Fruit fly (Drosophila melanogaster) whole organism, embryonic: ENCODE results near the gene Obp93a.

Experiments used
- Ada2b ChIP-seq: fragments of 200-800 bp; sonication (Bioruptor generic); IDR thresholded peaks from 2 replicates; pipeline ENCODE4 v1.3.6; 2022; ENCODE audit warnings: missing biosample characterization, missing genetic modification characterization
- BEAF-32 ChIP-seq: fragments of 200-800 bp; sonication (Bioruptor generic); optimal IDR thresholded peaks from 3 replicates; lab custom pipeline; 2017; ENCODE audit warnings: missing biosample characterization, missing genetic modification characterization, mild to moderate bottlenecking, moderate library complexity, missing genetic modification reagents
- C15 ChIP-seq: fragments of 200-800 bp; sonication (Bioruptor generic); IDR thresholded peaks from 3 replicates; pipeline ENCODE4 v1.3.6; 2022; ENCODE audit warnings: missing biosample characterization, missing genetic modification characterization
- CG1024 ChIP-seq: fragments of 200-800 bp; sonication (Bioruptor generic); IDR thresholded peaks from 2 replicates; pipeline ENCODE4 v1.3.6; 2022; ENCODE audit warnings: missing biosample characterization, missing genetic modification characterization
- CG10267 ChIP-seq: fragments of 200-800 bp; sonication (Bioruptor generic); optimal IDR thresholded peaks from 2 replicates; lab custom pipeline; 2018; ENCODE audit warnings: missing biosample characterization, mild to moderate bottlenecking, missing genetic modification characterization, moderate library complexity
- CG10321 ChIP-seq: fragments of 200-800 bp; sonication (Bioruptor generic); IDR thresholded peaks from 2 replicates; pipeline ENCODE4 v1.3.6; 2022; ENCODE audit warnings: missing biosample characterization, missing genetic modification characterization
- CG10431 ChIP-seq: fragments of 200-800 bp; sonication (Bioruptor generic); optimal IDR thresholded peaks from 3 replicates; lab custom pipeline; 2018; ENCODE audit warnings: missing biosample characterization, mild to moderate bottlenecking, missing genetic modification characterization
- CG12236 ChIP-seq: fragments of 200-800 bp; sonication (Bioruptor generic); optimal IDR thresholded peaks from 2 replicates; lab custom pipeline; 2016; ENCODE audit warnings: missing biosample characterization, missing genetic modification characterization
- CG14014 ChIP-seq: fragments of 200-800 bp; sonication (Bioruptor generic); IDR thresholded peaks from 2 replicates; pipeline ENCODE4 v1.3.6; 2022; ENCODE audit warnings: missing biosample characterization, missing genetic modification characterization
- CG14860 ChIP-seq: fragments of 200-800 bp; sonication (Bioruptor generic); IDR thresholded peaks from 3 replicates; pipeline ENCODE4 v1.3.6; 2022; ENCODE audit warnings: missing biosample characterization, missing genetic modification characterization; ENCODE audit not compliant: partially characterized antibody
- CG17328 ChIP-seq: fragments of 200-800 bp; sonication (Bioruptor generic); IDR thresholded peaks from 2 replicates; pipeline ENCODE4 v1.3.6; 2022; ENCODE audit warnings: missing biosample characterization, missing genetic modification characterization
- CG17385 ChIP-seq: fragments of 200-800 bp; sonication (Bioruptor generic); optimal IDR thresholded peaks from 3 replicates; lab custom pipeline; 2018; ENCODE audit warnings: missing biosample characterization, mild to moderate bottlenecking, missing genetic modification characterization
- CG18599 ChIP-seq: fragments of 200-800 bp; sonication (Bioruptor generic); optimal IDR thresholded peaks from 3 replicates; lab custom pipeline; 2017; ENCODE audit warnings: missing biosample characterization, missing genetic modification characterization, mild to moderate bottlenecking, moderate library complexity, missing genetic modification reagents
- CG18764 ChIP-seq: fragments of 200-800 bp; sonication (Bioruptor generic); optimal IDR thresholded peaks from 3 replicates; lab custom pipeline; 2016; ENCODE audit warnings: missing biosample characterization, missing genetic modification characterization
- CG2116 ChIP-seq: fragments of 200-800 bp; sonication (Bioruptor generic); optimal IDR thresholded peaks from 3 replicates; lab custom pipeline; 2018; ENCODE audit warnings: missing biosample characterization, mild to moderate bottlenecking, missing genetic modification characterization
- CG2120 ChIP-seq: fragments of 200-800 bp; sonication (Bioruptor generic); optimal IDR thresholded peaks from 3 replicates; lab custom pipeline; 2016; ENCODE audit warnings: missing biosample characterization, missing genetic modification characterization
- CG31388 ChIP-seq: fragments of 200-800 bp; sonication (Bioruptor generic); optimal IDR thresholded peaks from 2 replicates; lab custom pipeline; 2016; ENCODE audit warnings: missing biosample characterization, missing genetic modification characterization
- CG7963 ChIP-seq: fragments of 200-800 bp; sonication (Bioruptor generic); IDR thresholded peaks from 3 replicates; pipeline ENCODE4 v1.3.6; 2022; ENCODE audit warnings: missing biosample characterization, missing genetic modification characterization; ENCODE audit not compliant: partially characterized antibody
- CG9215 ChIP-seq: fragments of 200-800 bp; sonication (Bioruptor generic); IDR thresholded peaks from 2 replicates; pipeline ENCODE4 v1.3.6; 2022; ENCODE audit warnings: missing biosample characterization, missing genetic modification characterization
- Chrac-16 ChIP-seq: fragments of 200-800 bp; sonication (Bioruptor generic); optimal IDR thresholded peaks from 3 replicates; lab custom pipeline; 2016; ENCODE audit warnings: missing biosample characterization, missing genetic modification characterization
- Dad ChIP-seq: fragments of 200-800 bp; sonication (Bioruptor generic); optimal IDR thresholded peaks from 3 replicates; lab custom pipeline; 2016; ENCODE audit warnings: missing biosample characterization, missing genetic modification characterization
- Dref ChIP-seq: fragments of 200-800 bp; sonication (Bioruptor generic); IDR thresholded peaks from 2 replicates; pipeline ENCODE4 v1.3.6; 2022; ENCODE audit warnings: missing biosample characterization, missing genetic modification characterization
- E2f2 ChIP-seq: fragments of 200-800 bp; sonication (Bioruptor generic); IDR thresholded peaks from 2 replicates; pipeline ENCODE4 v1.3.6; 2022; ENCODE audit warnings: missing biosample characterization, missing genetic modification characterization
- Elba2 ChIP-seq: fragments of 200-800 bp; sonication (Bioruptor generic); optimal IDR thresholded peaks from 3 replicates; lab custom pipeline; 2016; ENCODE audit warnings: missing biosample characterization, missing genetic modification characterization
- Ets97D ChIP-seq: fragments of 200-800 bp; sonication (Bioruptor generic); optimal IDR thresholded peaks from 3 replicates; lab custom pipeline; 2016; ENCODE audit warnings: missing biosample characterization, missing genetic modification characterization
- Fer3 ChIP-seq: fragments of 200-800 bp; sonication (Bioruptor generic); optimal IDR thresholded peaks from 2 replicates; lab custom pipeline; 2018; ENCODE audit warnings: missing biosample characterization, mild to moderate bottlenecking, missing genetic modification characterization, moderate library complexity
- H15 ChIP-seq: fragments of 200-800 bp; sonication (Bioruptor generic); IDR thresholded peaks from 3 replicates; pipeline ENCODE4 v1.3.6; 2022; ENCODE audit warnings: missing biosample characterization, missing genetic modification characterization
- HLH4C ChIP-seq: fragments of 200-800 bp; sonication (Bioruptor generic); IDR thresholded peaks from 3 replicates; pipeline ENCODE4 v1.3.6; 2022; ENCODE audit warnings: missing biosample characterization, missing genetic modification characterization; ENCODE audit not compliant: partially characterized antibody
- Hand ChIP-seq: fragments of 200-800 bp; sonication (Bioruptor generic); optimal IDR thresholded peaks from 2 replicates; lab custom pipeline; 2017; ENCODE audit warnings: mild to moderate bottlenecking, missing biosample characterization, missing genetic modification reagents, missing genetic modification characterization
- Hmr ChIP-seq: fragments of 200-800 bp; sonication (Bioruptor generic); optimal IDR thresholded peaks from 3 replicates; lab custom pipeline; 2017; ENCODE audit warnings: mild to moderate bottlenecking, missing biosample characterization, missing genetic modification reagents, missing genetic modification characterization
- MESR4 ChIP-seq: fragments of 200-800 bp; sonication (Bioruptor generic); optimal IDR thresholded peaks from 2 replicates; lab custom pipeline; 2018; ENCODE audit warnings: missing biosample characterization, mild to moderate bottlenecking, missing genetic modification characterization, moderate library complexity
- NFAT ChIP-seq: fragments of 200-800 bp; sonication (Bioruptor generic); IDR thresholded peaks from 2 replicates; pipeline ENCODE4 v1.3.6; 2022; ENCODE audit warnings: missing biosample characterization, missing genetic modification characterization
- Ravus ChIP-seq: fragments of 200-800 bp; sonication (Bioruptor generic); IDR thresholded peaks from 2 replicates; pipeline ENCODE4 v1.3.6; 2022; ENCODE audit warnings: missing biosample characterization, missing genetic modification characterization
- Sin3A ChIP-seq: fragments of >200 bp; optimal IDR thresholded peaks from 2 replicates; lab custom pipeline; 2018
- Stat92E ChIP-seq, 3 experiments: fragments of >200 bp in 2 of 3; fragments of 200-800 bp in 1 of 3; sonication (Bioruptor generic) in 1 of 3; optimal IDR thresholded peaks; 2 replicates each; lab custom pipeline; 2017 to 2019; ENCODE audit warnings: missing biosample characterization in 3 of 3, missing genetic modification characterization in 3 of 3, mild to moderate bottlenecking in 1 of 3, moderate library complexity in 1 of 3
- Trl ChIP-seq, 3 experiments: fragments of >200 bp in 2 of 3; fragments of 200-800 bp in 1 of 3; sonication (Bioruptor generic) in 1 of 3; optimal IDR thresholded peaks; 2 replicates in 1 of 3; 3 replicates in 2 of 3; lab custom pipeline; 2016 to 2017; ENCODE audit warnings: missing biosample characterization in 1 of 3, missing genetic modification characterization in 1 of 3
- ci ChIP-seq: fragments of 200-800 bp; sonication (Bioruptor generic); IDR thresholded peaks from 3 replicates; pipeline ENCODE4 v1.3.6; 2022; ENCODE audit warnings: missing biosample characterization, missing genetic modification characterization
- croc ChIP-seq: fragments of 200-800 bp; sonication (Bioruptor generic); conservative IDR thresholded peaks from 3 replicates; pipeline ENCODE4 v1.3.6; 2022; ENCODE audit warnings: missing biosample characterization, missing genetic modification characterization
- ewg ChIP-seq: fragments of 200-800 bp; sonication (Bioruptor generic); optimal IDR thresholded peaks from 3 replicates; lab custom pipeline; 2017; ENCODE audit warnings: mild to moderate bottlenecking, missing biosample characterization, missing genetic modification reagents, missing genetic modification characterization
- jigr1 ChIP-seq: fragments of 200-800 bp; sonication (Bioruptor generic); IDR thresholded peaks from 3 replicates; pipeline ENCODE4 v1.3.6; 2022; ENCODE audit warnings: missing biosample characterization, missing genetic modification characterization
- jing ChIP-seq: fragments of 200-800 bp; sonication (Bioruptor generic); optimal IDR thresholded peaks from 2 replicates; lab custom pipeline; 2018; ENCODE audit warnings: missing biosample characterization, mild to moderate bottlenecking, missing genetic modification characterization
- nom ChIP-seq: fragments of 200-800 bp; sonication (Bioruptor generic); optimal IDR thresholded peaks from 2 replicates; lab custom pipeline; 2017; ENCODE audit warnings: missing biosample characterization, missing genetic modification characterization, mild to moderate bottlenecking, moderate library complexity, missing genetic modification reagents
- org-1 ChIP-seq: fragments of 200-800 bp; sonication (Bioruptor generic); optimal IDR thresholded peaks from 2 replicates; lab custom pipeline; 2017; ENCODE audit warnings: missing biosample characterization, missing genetic modification characterization
- rib ChIP-seq: fragments of 200-800 bp; sonication (Bioruptor generic); IDR thresholded peaks from 2 replicates; pipeline ENCODE4 v1.3.6; 2022; ENCODE audit warnings: missing biosample characterization, missing genetic modification characterization
- row ChIP-seq: fragments of 200-800 bp; sonication (Bioruptor generic); IDR thresholded peaks from 3 replicates; pipeline ENCODE4 v1.3.6; 2022; ENCODE audit warnings: missing biosample characterization, missing genetic modification characterization
- sens ChIP-seq: fragments of 200-800 bp; sonication (Bioruptor generic); peaks from one replicate; lab custom pipeline; 2016; ENCODE audit warnings: missing biosample characterization, missing genetic modification characterization
- sima ChIP-seq: fragments of 200-800 bp; sonication (Bioruptor generic); optimal IDR thresholded peaks from 2 replicates; lab custom pipeline; 2016; ENCODE audit warnings: missing biosample characterization, missing genetic modification characterization
- slbo ChIP-seq: fragments of 200-800 bp; sonication (Bioruptor generic); IDR thresholded peaks from 2 replicates; pipeline ENCODE4 v1.3.6; 2022; ENCODE audit warnings: missing biosample characterization, missing genetic modification characterization
- sob ChIP-seq: fragments of 200-800 bp; sonication (Bioruptor generic); IDR thresholded peaks from 2 replicates; pipeline ENCODE4 v1.3.6; 2022; ENCODE audit warnings: missing biosample characterization, missing genetic modification characterization
- unc-4 ChIP-seq: fragments of 200-800 bp; sonication (Bioruptor generic); IDR thresholded peaks from 2 replicates; pipeline ENCODE4 v1.3.6; 2022; ENCODE audit warnings: missing biosample characterization, missing genetic modification characterization; ENCODE audit not compliant: partially characterized antibody
- vvl ChIP-seq: fragments of 200-800 bp; sonication (Bioruptor generic); IDR thresholded peaks from 2 replicates; pipeline ENCODE4 v1.3.6; 2022; ENCODE audit warnings: missing biosample characterization, missing genetic modification characterization

Gene Obp93a

dm6 chr3R:21130050-21130449 is 533 bp upstream of the Obp93a start, which contains the start of gene Ice2 (continued):
- TF ChIP-seq Hmr (no peak), org-1 (GFP tag; lab: Kevin White, UChicago) (no peak), nom (GFP tag; lab: Kevin White, UChicago) (no peak), ci (GFP tag; lab: Robert Waterston, UW) (0 out of 3 replicates have a peak, but pooled peaks have one; percentile 14), Dad (GFP tag; lab: Kevin White, UChicago) (no peak), CG12236 (GFP tag; lab: Kevin White, UChicago) (no peak), CG18599 (GFP tag; lab: Kevin White, UChicago) (no peak), sob (GFP tag; lab: Robert Waterston, UW) (peak; percentile 38), BEAF-32 (GFP tag; lab: Kevin White, UChicago) (peak; percentile 53), CG18764 (GFP tag; lab: Kevin White, UChicago) (peak; percentile 99), CG7963 (GFP tag; lab: Robert Waterston, UW) (no peak), NFAT (GFP tag; lab: Robert Waterston, UW) (no peak), slbo (GFP tag; lab: Robert Waterston, UW) (0 out of 2 replicates have a peak, but pooled peaks have one; percentile 34), Chrac-16 (GFP tag; lab: Kevin White, UChicago) (no peak), CG14014 (GFP tag; lab: Robert Waterston, UW) (peak; percentile 33; the same call in 1 of the 2 replicates), CG10267 (peak; percentile 63), HLH4C (peak; percentile 35; the same call in 1 of the 3 replicates), CG2116 (GFP tag; lab: Kevin White, UChicago) (peak; percentile 67), C15 (GFP tag; lab: Robert Waterston, UW) (no peak), Ravus (GFP tag; lab: Robert Waterston, UW) (no peak), CG9215 (no peak), ewg (GFP tag; lab: Kevin White, UChicago) (no peak), Ada2b (GFP tag; lab: Robert Waterston, UW) (no peak), jing (no peak), CG10321 (GFP tag; lab: Robert Waterston, UW) (no peak), row (GFP tag; lab: Robert Waterston, UW) (peak; percentile 34; the same call in 1 of the 3 replicates), Dref (peak; percentile 73), CG17328 (no peak), CG17385 (GFP tag; lab: Kevin White, UChicago) (no peak), CG14860 (GFP tag; lab: Robert Waterston, UW) (no peak), unc-4 (peak; percentile 53; the same call in 1 of the 2 replicates), Hand (no peak), CG31388 (GFP tag; lab: Kevin White, UChicago) (no peak), sens (peak; percentile 74), CG10431 (GFP tag; lab: Kevin White, UChicago) (no peak), Stat92E (GFP tag; optimal IDR thresholded peaks at IDR 0.05; lab: Kevin White, UChicago) (no peak), E2f2 (GFP tag; lab: Robert Waterston, UW) (peak; percentile 96), CG1024 (GFP tag; lab: Robert Waterston, UW) (no peak), CG2120 (GFP tag; lab: Kevin White, UChicago) (peak; percentile 3)

dm6 chr3R:21127352-21127985 is 2.0 kb downstream of the Obp93a start, which contains the start of the genes slmb and CG5793:
slmb (minus strand) TSS chr3R:21127485.
CG5793 (plus strand) TSS chr3R:21127573.
- peak; percentile 18 for TF ChIP-seq Fer3 (tag; lab: Kevin White, UChicago)
- TF ChIP-seq sima (GFP tag; lab: Kevin White, UChicago), result peak; percentile 16
- TF ChIP-seq Sin3A (lab: Kevin White, UChicago), result peak; percentile 94
- TF ChIP-seq H15 (GFP tag; lab: Robert Waterston, UW), result no peak
- peak; percentile 42 for TF ChIP-seq MESR4 (GFP tag; lab: Kevin White, UChicago)
- TF ChIP-seq Ets97D (GFP tag; lab: Kevin White, UChicago), result peak; percentile 76
- no peak for TF ChIP-seq jigr1 (GFP tag; lab: Robert Waterston, UW)
- TF ChIP-seq vvl (GFP tag; lab: Robert Waterston, UW), result peak; percentile 41
- TF ChIP-seq org-1 (GFP tag; lab: Kevin White, UChicago), result no peak
- no peak; the same call in 1 of the 2 replicates for TF ChIP-seq rib (GFP tag; lab: Robert Waterston, UW)
- peak in 1 of 2 experiments; percentile 55 for TF ChIP-seq Trl (optimal IDR thresholded peaks at IDR 0.05; lab: Kevin White, UChicago)
- peak; percentile 21 for TF ChIP-seq Trl (GFP tag; optimal IDR thresholded peaks at IDR 0.05; lab: Kevin White, UChicago)
- no peak for TF ChIP-seq Elba2
- no peak for TF ChIP-seq croc
